Fruit fly (Drosophila melanogaster) whole organism, embryonic: ENCODE measurements around the gene pdm2.

Source experiments
- Asciz ChIP-seq: fragments of 200-800 bp; sonication (Bioruptor generic); optimal IDR thresholded peaks from 2 replicates; lab custom pipeline; 2017; ENCODE audit warnings: missing biosample characterization, mild to moderate bottlenecking, missing genetic modification characterization, missing genetic modification reagents
- Atf6 ChIP-seq: fragments of 200-800 bp; sonication (Bioruptor generic); IDR thresholded peaks from 2 replicates; pipeline ENCODE4 v1.3.6; 2022; ENCODE audit warnings: missing biosample characterization, missing genetic modification characterization
- Bteb2 ChIP-seq: fragments of 200-800 bp; sonication (Bioruptor generic); optimal IDR thresholded peaks from 2 replicates; lab custom pipeline; 2016; ENCODE audit warnings: missing biosample characterization, missing genetic modification characterization
- CG10654 ChIP-seq: fragments of 200-800 bp; sonication (Bioruptor generic); optimal IDR thresholded peaks from 2 replicates; lab custom pipeline; 2016; ENCODE audit warnings: missing biosample characterization, missing genetic modification characterization
- CG11456 ChIP-seq: fragments of 200-800 bp; sonication (Bioruptor generic); IDR thresholded peaks from 3 replicates; pipeline ENCODE4 v1.3.6; 2022; ENCODE audit warnings: missing biosample characterization, missing genetic modification characterization
- CG11696 ChIP-seq: fragments of 200-800 bp; sonication (Bioruptor generic); IDR thresholded peaks from 2 replicates; pipeline ENCODE4 v1.3.6; 2022; ENCODE audit warnings: missing biosample characterization, missing genetic modification characterization
- CG16779 ChIP-seq: fragments of 200-800 bp; sonication (Bioruptor generic); IDR thresholded peaks from 2 replicates; pipeline ENCODE4 v1.3.6; 2022; ENCODE audit warnings: missing biosample characterization, missing genetic modification characterization
- CG16863 ChIP-seq: fragments of 200-800 bp; sonication (Bioruptor generic); optimal IDR thresholded peaks from 3 replicates; lab custom pipeline; 2016; ENCODE audit warnings: missing biosample characterization, missing genetic modification characterization
- CG17385 ChIP-seq: fragments of 200-800 bp; sonication (Bioruptor generic); optimal IDR thresholded peaks from 3 replicates; lab custom pipeline; 2018; ENCODE audit warnings: missing biosample characterization, mild to moderate bottlenecking, missing genetic modification characterization
- CG17802 ChIP-seq: fragments of 200-800 bp; sonication (Bioruptor generic); optimal IDR thresholded peaks from 2 replicates; lab custom pipeline; 2018; ENCODE audit warnings: missing biosample characterization, mild to moderate bottlenecking, missing genetic modification characterization, moderate library complexity
- CG18599 ChIP-seq: fragments of 200-800 bp; sonication (Bioruptor generic); optimal IDR thresholded peaks from 3 replicates; lab custom pipeline; 2017; ENCODE audit warnings: missing biosample characterization, missing genetic modification characterization, mild to moderate bottlenecking, moderate library complexity, missing genetic modification reagents
- CG18764 ChIP-seq: fragments of 200-800 bp; sonication (Bioruptor generic); optimal IDR thresholded peaks from 3 replicates; lab custom pipeline; 2016; ENCODE audit warnings: missing biosample characterization, missing genetic modification characterization
- CG2129 ChIP-seq: fragments of 200-800 bp; sonication (Bioruptor generic); IDR thresholded peaks from 2 replicates; pipeline ENCODE4 v1.3.6; 2022; ENCODE audit warnings: missing biosample characterization, missing genetic modification characterization; ENCODE audit not compliant: partially characterized antibody
- CG3838 ChIP-seq: fragments of 200-800 bp; sonication (Bioruptor generic); optimal IDR thresholded peaks from 3 replicates; lab custom pipeline; 2016; ENCODE audit warnings: missing biosample characterization, missing genetic modification characterization
- CG3847 ChIP-seq: fragments of 200-800 bp; sonication (Bioruptor generic); IDR thresholded peaks from 2 replicates; pipeline ENCODE4 v1.3.6; 2022; ENCODE audit warnings: missing biosample characterization, missing genetic modification characterization
- CG4360 ChIP-seq: fragments of 200-800 bp; sonication (Bioruptor generic); IDR thresholded peaks from 2 replicates; pipeline ENCODE4 v1.3.6; 2022; ENCODE audit warnings: missing biosample characterization, missing genetic modification characterization
- CG4404 ChIP-seq: fragments of 200-800 bp; sonication (Bioruptor generic); IDR thresholded peaks from 2 replicates; pipeline ENCODE4 v1.3.6; 2022; ENCODE audit warnings: missing biosample characterization, missing genetic modification characterization
- CG4424 ChIP-seq: fragments of 200-800 bp; sonication (Bioruptor generic); optimal IDR thresholded peaks from 3 replicates; lab custom pipeline; 2016; ENCODE audit warnings: missing biosample characterization, missing genetic modification characterization
- CG8924 ChIP-seq: fragments of 200-800 bp; optimal IDR thresholded peaks from 3 replicates; lab custom pipeline; 2019; ENCODE audit warnings: missing biosample characterization, mild to moderate bottlenecking, missing genetic modification characterization, moderate library complexity
- Camta ChIP-seq: fragments of 200-800 bp; sonication (Bioruptor generic); optimal IDR thresholded peaks from 2 replicates; lab custom pipeline; 2016; ENCODE audit warnings: missing biosample characterization, missing genetic modification characterization
- D ChIP-seq, 2 experiments: fragments of 200-800 bp in 1 of 2; fragments of >200 bp in 1 of 2; sonication (Bioruptor generic) in 1 of 2; optimal IDR thresholded peaks; 2 replicates in 1 of 2; 3 replicates in 1 of 2; lab custom pipeline; 2017; ENCODE audit warnings: mild to moderate bottlenecking in 1 of 2, missing biosample characterization in 1 of 2, missing genetic modification characterization in 1 of 2, missing genetic modification reagents in 1 of 2
- Dek ChIP-seq: fragments of 200-800 bp; sonication (Bioruptor generic); optimal IDR thresholded peaks from 3 replicates; lab custom pipeline; 2019; ENCODE audit warnings: missing biosample characterization, mild to moderate bottlenecking, missing genetic modification characterization, moderate library complexity
- Fer3 ChIP-seq: fragments of 200-800 bp; sonication (Bioruptor generic); optimal IDR thresholded peaks from 2 replicates; lab custom pipeline; 2018; ENCODE audit warnings: missing biosample characterization, mild to moderate bottlenecking, missing genetic modification characterization, moderate library complexity
- HLHmδ ChIP-seq: fragments of 200-800 bp; sonication (Bioruptor generic); optimal IDR thresholded peaks from 2 replicates; lab custom pipeline; 2018; ENCODE audit warnings: missing biosample characterization, mild to moderate bottlenecking, missing genetic modification characterization, moderate library complexity
- Hey ChIP-seq: fragments of 200-800 bp; sonication (Bioruptor generic); optimal IDR thresholded peaks from 3 replicates; lab custom pipeline; 2018; ENCODE audit warnings: missing biosample characterization, mild to moderate bottlenecking, missing genetic modification characterization
- Hmr ChIP-seq: fragments of 200-800 bp; sonication (Bioruptor generic); optimal IDR thresholded peaks from 3 replicates; lab custom pipeline; 2017; ENCODE audit warnings: mild to moderate bottlenecking, missing biosample characterization, missing genetic modification reagents, missing genetic modification characterization
- MESR4 ChIP-seq: fragments of 200-800 bp; sonication (Bioruptor generic); optimal IDR thresholded peaks from 2 replicates; lab custom pipeline; 2018; ENCODE audit warnings: missing biosample characterization, mild to moderate bottlenecking, missing genetic modification characterization, moderate library complexity
- NFAT ChIP-seq: fragments of 200-800 bp; sonication (Bioruptor generic); IDR thresholded peaks from 2 replicates; pipeline ENCODE4 v1.3.6; 2022; ENCODE audit warnings: missing biosample characterization, missing genetic modification characterization
- Six4 ChIP-seq: fragments of 200-800 bp; sonication (Bioruptor generic); optimal IDR thresholded peaks from 2 replicates; lab custom pipeline; 2016; ENCODE audit warnings: missing biosample characterization, missing genetic modification characterization
- Usf ChIP-seq: fragments of 200-800 bp; sonication (Bioruptor generic); optimal IDR thresholded peaks from 2 replicates; lab custom pipeline; 2017; ENCODE audit warnings: missing genotype, missing biosample characterization, missing genetic modification characterization
- ac ChIP-seq: fragments of 200-800 bp; sonication (Bioruptor generic); optimal IDR thresholded peaks from 3 replicates; lab custom pipeline; 2017; ENCODE audit warnings: missing biosample characterization, mild to moderate bottlenecking, missing genetic modification characterization
- br ChIP-seq: fragments of >200 bp; optimal IDR thresholded peaks from 2 replicates; lab custom pipeline; 2017
- btn ChIP-seq: fragments of 200-800 bp; sonication (Bioruptor generic); optimal IDR thresholded peaks from 2 replicates; lab custom pipeline; 2016; ENCODE audit warnings: missing biosample characterization, missing genetic modification characterization
- cato ChIP-seq: fragments of 200-800 bp; sonication (Bioruptor generic); optimal IDR thresholded peaks from 2 replicates; lab custom pipeline; 2016; ENCODE audit warnings: missing biosample characterization, missing genetic modification characterization, borderline replicate concordance
- exex ChIP-seq: fragments of 200-800 bp; sonication (Bioruptor generic); optimal IDR thresholded peaks from 4 replicates; lab custom pipeline; 2018; ENCODE audit warnings: missing biosample characterization, mild to moderate bottlenecking, missing genetic modification characterization, moderate library complexity
- ham ChIP-seq: fragments of 200-800 bp; sonication (Bioruptor generic); IDR thresholded peaks from 2 replicates; pipeline ENCODE4 v1.3.6; 2022; ENCODE audit warnings: missing biosample characterization, missing genetic modification characterization
- ind ChIP-seq: fragments of 200-800 bp; sonication (Bioruptor generic); optimal IDR thresholded peaks from 3 replicates; lab custom pipeline; 2016; ENCODE audit warnings: missing biosample characterization, missing genetic modification characterization
- klu ChIP-seq: fragments of 200-800 bp; sonication (Bioruptor generic); IDR thresholded peaks from 2 replicates; pipeline ENCODE4 v1.3.6; 2022; ENCODE audit warnings: missing biosample characterization, missing genetic modification characterization
- mld ChIP-seq: fragments of 200-800 bp; sonication (Bioruptor generic); IDR thresholded peaks from 3 replicates; pipeline ENCODE4 v1.3.6; 2022; ENCODE audit warnings: missing biosample characterization, missing genetic modification characterization; ENCODE audit not compliant: partially characterized antibody
- pita ChIP-seq: fragments of 200-800 bp; sonication (Bioruptor generic); optimal IDR thresholded peaks from 2 replicates; lab custom pipeline; 2017; ENCODE audit warnings: missing biosample characterization, mild to moderate bottlenecking, missing genetic modification characterization
- repo ChIP-seq: fragments of 200-800 bp; sonication (Bioruptor generic); optimal IDR thresholded peaks from 2 replicates; lab custom pipeline; 2016; ENCODE audit warnings: missing biosample characterization, missing genetic modification characterization
- salm ChIP-seq: fragments of 200-800 bp; sonication (Bioruptor generic); optimal IDR thresholded peaks from 2 replicates; lab custom pipeline; 2018; ENCODE audit warnings: missing biosample characterization, mild to moderate bottlenecking, missing genetic modification characterization
- schlank ChIP-seq: fragments of 200-800 bp; sonication (Bioruptor generic); optimal IDR thresholded peaks from 2 replicates; lab custom pipeline; 2018; ENCODE audit warnings: missing biosample characterization, mild to moderate bottlenecking, missing genetic modification characterization
- slp2 ChIP-seq: fragments of 200-800 bp; sonication (Bioruptor generic); optimal IDR thresholded peaks from 2 replicates; lab custom pipeline; 2016; ENCODE audit warnings: missing biosample characterization, missing genetic modification characterization
- stwl ChIP-seq: fragments of 200-800 bp; sonication (Bioruptor generic); optimal IDR thresholded peaks from 3 replicates; lab custom pipeline; 2018; ENCODE audit warnings: missing biosample characterization, mild to moderate bottlenecking, missing genetic modification characterization, moderate library complexity
- sug ChIP-seq: fragments of 200-800 bp; optimal IDR thresholded peaks from 2 replicates; lab custom pipeline; 2019; ENCODE audit warnings: missing biosample characterization, mild to moderate bottlenecking, missing genetic modification characterization, moderate library complexity
- tap ChIP-seq: fragments of 200-800 bp; optimal IDR thresholded peaks from 3 replicates; lab custom pipeline; 2019; ENCODE audit warnings: missing biosample characterization, mild to moderate bottlenecking, missing genetic modification characterization, moderate library complexity
- tna ChIP-seq: fragments of 200-800 bp; sonication (Bioruptor generic); IDR thresholded peaks from 2 replicates; pipeline ENCODE4 v1.3.6; 2022; ENCODE audit warnings: missing biosample characterization, missing genetic modification characterization; ENCODE audit not compliant: partially characterized antibody
- yki ChIP-seq: fragments of >200 bp; optimal IDR thresholded peaks from 3 replicates; lab custom pipeline; 2018

pdm2 gene

DNA sequence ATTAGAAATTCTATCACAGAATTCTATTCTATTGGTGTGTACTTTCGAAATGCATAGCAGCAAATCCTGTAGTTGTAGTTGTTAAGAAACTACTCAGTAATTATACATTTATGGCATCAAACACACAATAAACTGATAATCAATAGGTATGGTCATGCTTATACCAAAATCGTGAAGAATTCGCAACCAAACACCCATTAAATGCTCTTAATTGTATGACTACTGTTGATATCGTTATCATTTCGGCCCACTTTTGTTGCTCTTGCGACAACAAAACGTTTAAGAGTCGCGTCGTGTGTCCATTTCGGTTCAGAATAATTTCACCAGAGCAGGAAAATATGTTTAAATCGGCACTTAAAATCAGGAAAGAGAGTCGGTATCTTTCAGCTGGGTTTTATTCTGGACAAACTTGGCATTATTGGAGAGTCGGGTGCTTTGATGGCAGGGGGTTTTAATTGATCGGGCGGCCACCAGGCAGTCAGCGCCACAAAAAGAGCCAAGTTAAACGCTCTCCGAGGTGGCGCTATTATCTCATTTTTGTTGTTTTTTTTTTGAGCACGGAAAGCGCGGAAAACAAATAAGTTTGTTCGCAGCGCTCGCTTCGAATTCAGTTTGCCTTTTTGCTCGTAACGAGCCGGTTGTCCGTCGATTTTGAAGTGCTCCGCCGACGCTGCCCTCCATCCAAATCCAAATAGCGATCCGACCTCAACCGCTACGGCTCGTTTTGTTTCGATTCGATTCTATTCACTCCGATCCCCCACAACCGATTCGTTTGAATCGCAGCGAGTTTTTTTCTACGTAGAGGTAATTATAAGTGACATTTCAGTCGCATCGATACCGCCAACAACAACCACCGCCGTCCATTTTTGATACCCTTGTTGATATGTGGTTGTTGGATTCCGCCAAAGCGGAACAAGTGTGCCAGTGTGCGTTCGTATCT is 61.7 kb downstream of the pdm2 start, which contains the start of gene MRP (continued):
- TF ChIP-seq NFAT (peak; percentile 26; the same call in 1 of the 2 replicates), tap (tag; lab: Kevin White, UChicago) (no peak), CG16779 (GFP tag; lab: Robert Waterston, UW) (no peak), exex (tag; lab: Kevin White, UChicago) (peak; percentile 91), CG2129 (GFP tag; lab: Robert Waterston, UW) (no peak), stwl (tag; lab: Kevin White, UChicago) (no peak), klu (GFP tag; lab: Robert Waterston, UW) (no peak), Usf (GFP tag; lab: Kevin White, UChicago) (no peak), Six4 (GFP tag; lab: Kevin White, UChicago) (no peak), CG18764 (GFP tag; lab: Kevin White, UChicago) (no peak), CG17385 (GFP tag; lab: Kevin White, UChicago) (no peak), schlank (tag; lab: Kevin White, UChicago) (no peak), mld (GFP tag; lab: Robert Waterston, UW) (no peak), CG4424 (GFP tag; lab: Kevin White, UChicago) (no peak), CG17802 (tag; lab: Kevin White, UChicago) (no peak), Fer3 (tag; lab: Kevin White, UChicago) (no peak), cato (GFP tag; lab: Kevin White, UChicago) (no peak), Bteb2 (GFP tag; lab: Kevin White, UChicago) (no peak), CG16863 (no peak), sug (peak; percentile 86), Hmr (GFP tag; lab: Kevin White, UChicago) (no peak), CG8924 (tag; lab: Kevin White, UChicago) (no peak), slp2 (GFP tag; lab: Kevin White, UChicago) (no peak), CG3847 (0 out of 2 replicates have a peak, but pooled peaks have one; percentile 21), ind (GFP tag; lab: Kevin White, UChicago) (no peak), pita (no peak), HLHmδ (GFP tag; lab: Kevin White, UChicago) (no peak), ac (GFP tag; lab: Kevin White, UChicago) (no peak), D (optimal IDR thresholded peaks at IDR 0.05; lab: Kevin White, UChicago) (no peak), D (GFP tag; optimal IDR thresholded peaks at IDR 0.05; lab: Kevin White, UChicago) (no peak), Hey (tag; lab: Kevin White, UChicago) (no peak), salm (tag; lab: Kevin White, UChicago) (no peak), CG11696 (GFP tag; lab: Robert Waterston, UW) (no peak), ham (GFP tag; lab: Robert Waterston, UW) (no peak), yki (no peak), CG11456 (GFP tag; lab: Robert Waterston, UW) (0 out of 3 replicates have a peak, but pooled peaks have one; percentile 52), Asciz (GFP tag; lab: Kevin White, UChicago) (no peak), MESR4 (GFP tag; lab: Kevin White, UChicago) (no peak), br (no peak), repo (GFP tag; lab: Kevin White, UChicago) (no peak), tna (GFP tag; lab: Robert Waterston, UW) (no peak), Atf6 (peak; percentile 63), CG18599 (no peak), Camta (GFP tag; lab: Kevin White, UChicago) (no peak), CG4404 (no peak), CG3838 (GFP tag; lab: Kevin White, UChicago) (no peak), CG4360 (GFP tag; lab: Robert Waterston, UW) (peak; percentile 87), Dek (tag; lab: Kevin White, UChicago) (no peak), btn (no peak), CG10654 (GFP tag; lab: Kevin White, UChicago) (no peak)
